Worm (Caenorhabditis elegans): Measurements from ENCODE around the gene R09A8.1.

R09A8.1 gene

DNA sequence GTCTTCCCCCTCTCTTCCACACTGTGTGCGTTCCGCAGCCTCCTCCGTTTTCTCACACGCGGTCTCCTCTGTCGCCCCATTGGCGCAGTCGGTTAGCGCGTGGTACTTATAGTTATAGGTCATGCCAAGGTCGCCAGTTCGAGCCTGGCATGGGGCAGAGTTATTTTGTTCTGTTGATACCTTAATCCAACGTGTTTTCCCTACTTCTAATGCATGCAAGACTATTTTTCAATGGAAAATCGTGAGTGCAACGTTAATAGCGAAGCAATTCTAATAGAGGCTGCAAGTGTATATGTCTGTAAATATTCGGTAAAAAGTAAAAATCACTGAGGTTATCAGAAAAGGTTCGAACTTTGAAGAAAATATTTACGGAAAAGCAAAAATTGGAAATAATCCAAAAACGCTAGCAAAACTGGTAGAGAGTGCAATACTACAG lies 47.6 kb downstream of the R09A8.1 start (continued):
- TF ChIP-seq attf-3 (GFP tag; conservative IDR thresholded peaks at IDR 0.05) (0 out of 2 replicates have a peak, but pooled peaks have one; percentile 14), F52B5.7 (tag; optimal IDR thresholded peaks at IDR 0.05) (peak; percentile 64), ets-4 (GFP tag; optimal IDR thresholded peaks at IDR 0.05) (peak; percentile 27), nhr-80 (tag; optimal IDR thresholded peaks at IDR 0.05) (peak; percentile 46), lir-1 (GFP tag; conservative IDR thresholded peaks at IDR 0.05) (peak; percentile 53), nhr-27 (tag; optimal IDR thresholded peaks at IDR 0.05) (peak; percentile 76), ceh-40 (GFP tag; IDR thresholded peaks at IDR 0.05) (peak; percentile 63; the same call in 1 of the 2 replicates), tbx-9 (tag; optimal IDR thresholded peaks at IDR 0.05; ENCODE audit: borderline replicate concordance) (no peak), pbrm-1 (GFP tag; IDR thresholded peaks at IDR 0.05) (peak; percentile 85), F10E7.11 (tag; optimal IDR thresholded peaks at IDR 0.05) (peak; percentile 23), lin-54 (GFP tag; optimal IDR thresholded peaks at IDR 0.05) (peak; percentile 32), F23B12.7 (tag; optimal IDR thresholded peaks at IDR 0.05; ENCODE audit: insufficient read depth) (no peak), hsf-1 (GFP tag; IDR thresholded peaks at IDR 0.05) (0 out of 2 replicates have a peak, but pooled peaks have one; percentile 5), mcd-1 (GFP tag; IDR thresholded peaks at IDR 0.05) (peak; percentile 63), attf-6 (GFP tag; IDR thresholded peaks at IDR 0.05) (peak; percentile 72; the same call in 1 of the 2 replicates), Y79H2A.3 (GFP tag; conservative IDR thresholded peaks at IDR 0.05) (no peak), rcor-1 (GFP tag; IDR thresholded peaks at IDR 0.05) (peak; percentile 70), egrh-3 (GFP tag; IDR thresholded peaks at IDR 0.05) (no peak), lin-40 (tag; optimal IDR thresholded peaks at IDR 0.05) (peak; percentile 76), hmg-20 (GFP tag; IDR thresholded peaks at IDR 0.05) (peak; percentile 69; the same call in 1 of the 2 replicates), F57C9.4 (tag; optimal IDR thresholded peaks at IDR 0.05) (no peak), B0336.3 (GFP tag; IDR thresholded peaks at IDR 0.05) (peak; percentile 53; the same call in 1 of the 2 replicates), fkh-3 (tag; optimal IDR thresholded peaks at IDR 0.05) (peak; percentile 64), snpc-1.3 (tag; optimal IDR thresholded peaks at IDR 0.05; ENCODE audit: insufficient read depth) (peak; percentile 66), T26A5.8 (tag; optimal IDR thresholded peaks at IDR 0.05) (peak; percentile 80), akir-1 (GFP tag; optimal IDR thresholded peaks at IDR 0.05) (no peak), nhr-90 (tag; optimal IDR thresholded peaks at IDR 0.05) (peak; percentile 76), egl-18 (GFP tag; IDR thresholded peaks at IDR 0.05) (0 out of 2 replicates have a peak, but pooled peaks have one; percentile 34), attf-5 (GFP tag; optimal IDR thresholded peaks at IDR 0.05) (peak; percentile 41), athp-1 (tag; optimal IDR thresholded peaks at IDR 0.05) (peak; percentile 39), F37B4.10 (GFP tag; IDR thresholded peaks at IDR 0.05) (0 out of 2 replicates have a peak, but pooled peaks have one; percentile 59), F55B11.4 (tag; optimal IDR thresholded peaks at IDR 0.05; ENCODE audit: borderline replicate concordance, insufficient read depth) (no peak), lag-1 (GFP tag; IDR thresholded peaks at IDR 0.05) (no peak)

DNA sequence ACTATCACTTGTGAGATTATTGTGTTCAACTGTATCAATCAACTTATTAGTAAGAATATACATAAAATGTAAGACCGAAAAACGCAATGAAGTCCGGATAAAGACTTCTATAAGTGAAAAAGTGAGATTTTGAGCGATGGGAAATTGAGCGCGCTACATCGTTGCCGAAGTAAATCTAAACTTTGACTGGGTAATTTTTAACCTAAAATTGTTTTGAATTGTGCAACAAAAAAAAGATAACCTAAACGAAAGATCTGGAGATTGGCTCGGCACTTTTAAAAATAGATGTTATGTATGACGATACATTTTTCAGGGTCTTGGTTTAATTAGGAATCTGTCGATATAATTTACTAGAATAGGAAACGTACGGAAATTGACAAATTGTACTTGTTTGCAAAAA lies 49.6 kb downstream of the R09A8.1 start:
- TF ChIP-seq lin-54 (GFP tag; optimal IDR thresholded peaks at IDR 0.05) (peak; percentile 8), aptf-3 (GFP tag; IDR thresholded peaks at IDR 0.05) (no peak), sptf-2 (GFP tag; optimal IDR thresholded peaks at IDR 0.05) (no peak), bed-1 (GFP tag; IDR thresholded peaks at IDR 0.05) (0 out of 2 replicates have a peak, but pooled peaks have one; percentile 9), F33H1.4 (GFP tag; IDR thresholded peaks at IDR 0.05) (no peak)

DNA sequence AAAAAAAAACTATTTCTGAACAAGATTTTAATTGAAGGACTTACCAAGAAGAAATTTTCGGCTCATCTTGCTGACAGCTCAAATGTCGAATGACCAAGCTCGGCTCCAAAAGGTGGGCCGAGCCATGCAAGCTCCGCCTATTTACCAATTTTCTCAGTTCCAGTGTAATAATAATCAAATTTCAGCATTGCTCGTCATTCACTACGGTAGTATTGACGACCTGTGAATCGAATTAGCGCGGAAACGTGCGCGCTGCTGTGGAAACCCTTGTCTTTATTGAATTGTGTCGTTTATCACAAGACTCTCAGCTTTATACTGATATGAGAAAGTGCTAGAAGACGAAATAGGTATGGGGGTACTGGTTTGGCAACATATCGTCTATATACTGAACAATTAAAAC lies 50.0 kb downstream of the R09A8.1 start, which contains the start of gene nlp-76:
TSS of gene nlp-76 (minus strand) at position 367 of the 400 bp plus-strand sequence.
- TF ChIP-seq somi-1 (GFP tag; optimal IDR thresholded peaks at IDR 0.05) (peak; percentile 36), cebp-1 (GFP tag; IDR thresholded peaks at IDR 0.05) (no peak), cebp-1 (tag; optimal IDR thresholded peaks at IDR 0.05) (peak; percentile 56), xnd-1 (tag; optimal IDR thresholded peaks at IDR 0.05) (no peak), lin-26 (GFP tag; IDR thresholded peaks at IDR 0.05) (peak; percentile 20; the same call in 1 of the 2 replicates), ztf-26 (tag; optimal IDR thresholded peaks at IDR 0.05) (peak; percentile 43), attf-5 (GFP tag; optimal IDR thresholded peaks at IDR 0.05) (no peak), egl-44 (GFP tag; IDR thresholded peaks at IDR 0.05) (peak; percentile 18; the same call in 1 of the 2 replicates), lin-40 (tag; optimal IDR thresholded peaks at IDR 0.05) (no peak), Y53G8AR.9 (GFP tag; conservative IDR thresholded peaks at IDR 0.05) (0 out of 2 replicates have a peak, but pooled peaks have one; percentile 18), atf-7 (tag; optimal IDR thresholded peaks at IDR 0.05) (no peak), ZK185.1 (tag; optimal IDR thresholded peaks at IDR 0.05; ENCODE audit: poor library complexity, severe bottlenecking) (no peak), Y56A3A.18 (GFP tag; IDR thresholded peaks at IDR 0.05) (no peak)
